Fruit fly (Drosophila melanogaster) Kc167 (cell line): ENCODE data around the gene poe.

Experiments
- Myc ChIP-seq: fragments of >200 bp; optimal IDR thresholded peaks from 2 replicates; lab custom pipeline; 2017; ENCODE audit warnings: missing external identifiers
- Sin3A ChIP-seq: fragments of >200 bp; optimal IDR thresholded peaks from 2 replicates; lab custom pipeline; 2018; ENCODE audit warnings: missing external identifiers
- h ChIP-seq: fragments of >200 bp; optimal IDR thresholded peaks from 3 replicates; lab custom pipeline; 2018; ENCODE audit warnings: missing external identifiers
- insv ChIP-seq: fragments of >200 bp; optimal IDR thresholded peaks from 3 replicates; lab custom pipeline; 2018; ENCODE audit warnings: missing external identifiers
- psq ChIP-seq: fragments of >200 bp; optimal IDR thresholded peaks from 2 replicates; lab custom pipeline; 2017; ENCODE audit warnings: missing external identifiers

DNA sequence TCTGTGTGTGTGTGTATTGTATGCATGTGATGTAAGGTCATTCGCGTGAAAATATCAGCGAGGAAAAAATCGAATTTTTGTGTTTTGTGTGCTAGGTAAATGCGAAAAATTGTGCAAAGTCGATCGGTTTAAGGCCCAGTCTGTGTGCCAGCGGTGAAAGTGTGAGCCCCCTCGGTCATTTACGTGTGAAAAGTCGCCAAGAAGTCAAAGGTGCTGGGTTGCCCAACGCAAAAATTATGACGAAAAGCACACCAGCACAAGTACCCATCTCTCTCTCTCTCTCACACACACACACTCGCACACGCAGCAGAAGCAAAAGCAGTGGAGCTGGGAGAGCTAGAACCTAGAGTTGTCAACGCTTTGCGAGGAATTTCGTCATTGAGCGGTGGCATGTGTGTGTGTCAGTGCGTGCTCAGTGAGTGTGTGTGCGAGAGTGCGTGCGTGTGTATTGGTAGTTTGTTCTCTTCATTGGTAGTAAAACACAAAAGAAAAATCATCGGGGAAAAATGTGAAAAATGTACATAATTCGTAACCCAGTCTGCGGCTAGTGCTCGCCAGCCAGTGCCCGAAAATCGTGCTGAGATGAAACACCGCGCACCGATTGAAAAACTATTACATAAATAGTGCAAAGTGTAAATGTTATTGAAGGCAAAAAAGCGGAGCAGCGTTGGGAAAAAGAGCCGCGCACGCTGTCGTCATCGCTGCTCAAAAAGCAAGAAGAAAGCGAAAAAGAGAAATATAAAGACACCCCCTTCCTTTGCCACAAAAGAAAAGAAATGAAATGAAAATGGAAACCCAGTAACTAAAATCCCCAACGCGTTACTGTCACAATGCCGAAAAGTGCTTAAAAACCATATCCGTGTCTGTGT, 12.2 kb upstream of the poe start:
- TF ChIP-seq h (lab: Kevin White, UChicago) (no peak), psq (no peak), Sin3A (lab: Kevin White, UChicago) (no peak), insv (lab: Kevin White, UChicago) (no peak), Myc (no peak)
